Worm (Caenorhabditis elegans): ENCODE measurements around the gene R09E10.2.
A peak's percentile ranks its signal among the peaks of the same experiment; 100 is the strongest.

The R09E10.2 gene

ce11 chrIV:10366018-10366417 lies 47.9 kb upstream of the R09E10.2 start, which contains the start of gene sir-2.1 (continued):
- TF ChIP-seq C06A6.2 (GFP tag; conservative IDR thresholded peaks at IDR 0.05) (no peak), cebp-2 (GFP tag; IDR thresholded peaks at IDR 0.05) (no peak), B0336.3 (GFP tag; IDR thresholded peaks at IDR 0.05) (no peak), egl-44 (GFP tag; IDR thresholded peaks at IDR 0.05) (no peak), F49E8.2 (tag; optimal IDR thresholded peaks at IDR 0.05; ENCODE audit: insufficient read depth) (no peak), repo-1 (tag; optimal IDR thresholded peaks at IDR 0.05) (peak; percentile 88), ceh-91 (GFP tag; IDR thresholded peaks at IDR 0.05) (no peak), nfya-1 (tag; optimal IDR thresholded peaks at IDR 0.05; ENCODE audit: borderline replicate concordance, insufficient read depth) (no peak), snpc-1.1 (tag; optimal IDR thresholded peaks at IDR 0.05; ENCODE audit: insufficient read depth) (no peak), hlh-12 (tag; optimal IDR thresholded peaks at IDR 0.05) (no peak), rcor-1 (GFP tag; IDR thresholded peaks at IDR 0.05) (0 out of 2 replicates have a peak, but pooled peaks have one; percentile 25), ztf-18 (tag; optimal IDR thresholded peaks at IDR 0.05) (peak; percentile 91), zfh-2 (GFP tag; conservative IDR thresholded peaks at IDR 0.05) (no peak), chd-7 (tag; optimal IDR thresholded peaks at IDR 0.05) (peak; percentile 13), madf-3 (GFP tag; IDR thresholded peaks at IDR 0.05) (no peak), aptf-2 (GFP tag; conservative IDR thresholded peaks at IDR 0.05) (no peak), nhr-27 (tag; optimal IDR thresholded peaks at IDR 0.05) (no peak), bed-1 (GFP tag; IDR thresholded peaks at IDR 0.05) (no peak), efl-1 (GFP tag; optimal IDR thresholded peaks at IDR 0.05) (no peak), nfya-2 (GFP tag; IDR thresholded peaks at IDR 0.05) (no peak), unc-130 (GFP tag; optimal IDR thresholded peaks at IDR 0.05) (peak; percentile 18), nhr-120 (GFP tag; IDR thresholded peaks at IDR 0.05) (no peak), madf-6 (GFP tag; IDR thresholded peaks at IDR 0.05) (peak; percentile 46; the same call in 1 of the 2 replicates), athp-1 (tag; optimal IDR thresholded peaks at IDR 0.05) (peak; percentile 29), F57C9.4 (tag; optimal IDR thresholded peaks at IDR 0.05) (no peak), lsl-1 (GFP tag; optimal IDR thresholded peaks at IDR 0.05) (peak; percentile 26), madf-8 (GFP tag; conservative IDR thresholded peaks at IDR 0.05) (no peak), hmg-1.2 (GFP tag; IDR thresholded peaks at IDR 0.05) (peak; percentile 44), snpc-3.4 (tag; optimal IDR thresholded peaks at IDR 0.05) (peak; percentile 35), Y79H2A.3 (GFP tag; conservative IDR thresholded peaks at IDR 0.05) (no peak), zim-3 (tag; optimal IDR thresholded peaks at IDR 0.05) (no peak), sptf-2 (GFP tag; optimal IDR thresholded peaks at IDR 0.05) (no peak), sea-2 (GFP tag; IDR thresholded peaks at IDR 0.05) (no peak), mel-28 (tag; optimal IDR thresholded peaks at IDR 0.05; ENCODE audit: borderline replicate concordance) (no peak), attf-5 (GFP tag; optimal IDR thresholded peaks at IDR 0.05) (peak; percentile 61), ztf-6 (GFP tag; IDR thresholded peaks at IDR 0.05) (no peak), pbrm-1 (GFP tag; IDR thresholded peaks at IDR 0.05) (peak; percentile 40; the same call in 1 of the 2 replicates), K12H6.12 (tag; optimal IDR thresholded peaks at IDR 0.05) (no peak), F52B5.7 (tag; optimal IDR thresholded peaks at IDR 0.05) (peak; percentile 6), F33H1.4 (GFP tag; IDR thresholded peaks at IDR 0.05) (peak; percentile 66), F22D6.2 (tag; optimal IDR thresholded peaks at IDR 0.05) (no peak), ets-4 (GFP tag; optimal IDR thresholded peaks at IDR 0.05) (no peak), mes-4 (tag; optimal IDR thresholded peaks at IDR 0.05) (no peak), Y56A3A.18 (GFP tag; IDR thresholded peaks at IDR 0.05) (no peak), hmg-20 (GFP tag; IDR thresholded peaks at IDR 0.05) (no peak), lag-1 (GFP tag; IDR thresholded peaks at IDR 0.05) (no peak), attf-6 (GFP tag; IDR thresholded peaks at IDR 0.05) (peak; percentile 51), tbp1 (GFP tag; optimal IDR thresholded peaks at IDR 0.05) (peak; percentile 2), F37B4.10 (GFP tag; IDR thresholded peaks at IDR 0.05) (no peak), aptf-3 (GFP tag; IDR thresholded peaks at IDR 0.05) (no peak)

Data from whole organism, young adult.